Worm (Caenorhabditis elegans) whole organism, L1 larva: ENCODE measurements around the gene C14C6.6.

Experiments
- C04F5.9 ChIP-seq: sonication (generic microtip); optimal IDR thresholded peaks from 2 replicates; lab custom pipeline; 2016; ENCODE audit warnings: missing genetic modification characterization, missing compliant biosample characterization
- C34B4.2 ChIP-seq: sonication (generic microtip); optimal IDR thresholded peaks from 2 replicates; lab custom pipeline; 2017; ENCODE audit warnings: mild to moderate bottlenecking, missing genetic modification characterization, missing compliant biosample characterization
- F16B12.6 ChIP-seq: fragments of 150-350 bp; optimal IDR thresholded peaks from 2 replicates; lab custom pipeline; 2014; ENCODE audit warnings: missing biosample characterization, missing genetic modification characterization
- aha-1 ChIP-seq: fragments of 150-350 bp; optimal IDR thresholded peaks from 2 replicates; lab custom pipeline; 2014; ENCODE audit warnings: missing biosample characterization, missing genetic modification characterization
- alr-1 ChIP-seq: fragments of 200-800 bp; sonication (Bioruptor generic); optimal IDR thresholded peaks from 2 replicates; lab custom pipeline; 2018; ENCODE audit warnings: borderline replicate concordance, mild to moderate bottlenecking, missing genetic modification characterization, missing compliant biosample characterization
- ama-1 ChIP-seq: fragments of 150-350 bp; optimal IDR thresholded peaks from 2 replicates; lab custom pipeline; 2014
- ceh-63 ChIP-seq: fragments of 200-800 bp; sonication (Bioruptor generic); optimal IDR thresholded peaks from 2 replicates; lab custom pipeline; 2018; ENCODE audit warnings: mild to moderate bottlenecking, missing genetic modification characterization, missing compliant biosample characterization
- ceh-88 ChIP-seq: fragments of 200-800 bp; sonication (Bioruptor generic); IDR thresholded peaks from 2 replicates; pipeline ENCODE4 v1.3.6; 2022; ENCODE audit warnings: missing genetic modification characterization, missing compliant biosample characterization
- ceh-90 ChIP-seq: sonication (generic microtip); optimal IDR thresholded peaks from 2 replicates; lab custom pipeline; 2016; ENCODE audit warnings: missing genetic modification characterization, missing compliant biosample characterization
- ces-1 ChIP-seq: fragments of 150-350 bp; optimal IDR thresholded peaks from 2 replicates; lab custom pipeline; 2014; ENCODE audit warnings: missing biosample characterization, missing genetic modification reagents, missing genetic modification characterization
- dpl-1 ChIP-seq, 3 experiments: fragments of 150-350 bp in 2 of 3; sonication (generic microtip) in 1 of 3; optimal IDR thresholded peaks; 2 replicates each; lab custom pipeline; 2014 to 2017; ENCODE audit warnings: missing biosample characterization in 3 of 3, missing genetic modification characterization in 3 of 3, missing genetic modification reagents in 3 of 3
- dsc-1 ChIP-seq: sonication (generic microtip); optimal IDR thresholded peaks from 2 replicates; lab custom pipeline; 2016; ENCODE audit warnings: mild to moderate bottlenecking, missing genetic modification characterization, missing compliant biosample characterization
- efl-1 ChIP-seq, 4 experiments: fragments of 150-350 bp; optimal IDR thresholded peaks in 3 of 4; peaks in 1 of 4; 1 replicate in 1 of 4; 2 replicates in 3 of 4; lab custom pipeline; 2014; ENCODE audit warnings: missing biosample characterization in 2 of 4, missing genetic modification characterization in 2 of 4, missing genetic modification reagents in 2 of 4
- egl-27 ChIP-seq, 2 experiments: fragments of 150-350 bp in 1 of 2; sonication (generic microtip); optimal IDR thresholded peaks; 3 replicates each; lab custom pipeline; 2017 to 2018; ENCODE audit warnings: missing biosample characterization in 2 of 2, missing genetic modification characterization in 2 of 2, missing genetic modification reagents in 2 of 2
- elt-2 ChIP-seq: sonication (generic microtip); optimal IDR thresholded peaks from 2 replicates; lab custom pipeline; 2016; ENCODE audit warnings: missing genetic modification characterization, mild to moderate bottlenecking, inconsistent platforms, missing compliant biosample characterization, missing genetic modification reagents
- elt-3 ChIP-seq, 6 experiments: fragments of 150-350 bp in 1 of 6; sonication (generic microtip); optimal IDR thresholded peaks; 2 replicates each; lab custom pipeline; 2017 to 2018; ENCODE audit warnings: missing biosample characterization in 6 of 6, missing genetic modification characterization in 6 of 6, inconsistent platforms in 1 of 6
- fkh-10 ChIP-seq: sonication (generic microtip); optimal IDR thresholded peaks from 2 replicates; lab custom pipeline; 2017; ENCODE audit warnings: missing biosample characterization, missing genetic modification reagents, missing genetic modification characterization
- fkh-8 ChIP-seq: sonication (generic microtip); optimal IDR thresholded peaks from 2 replicates; lab custom pipeline; 2016; ENCODE audit warnings: mild to moderate bottlenecking, missing genetic modification characterization, missing compliant biosample characterization
- grh-1 ChIP-seq: fragments of 200-800 bp; sonication (Bioruptor generic); IDR thresholded peaks from 2 replicates; pipeline ENCODE4 v1.3.6; 2022; ENCODE audit warnings: missing genetic modification reagents, missing genetic modification characterization, missing compliant biosample characterization
- hlh-17 ChIP-seq: fragments of 200-800 bp; sonication (Bioruptor generic); optimal IDR thresholded peaks from 2 replicates; lab custom pipeline; 2018; ENCODE audit warnings: missing genetic modification characterization, mild to moderate bottlenecking, missing compliant biosample characterization, moderate library complexity, borderline replicate concordance
- hlh-4 ChIP-seq: sonication (generic microtip); optimal IDR thresholded peaks from 2 replicates; lab custom pipeline; 2016; ENCODE audit warnings: mild to moderate bottlenecking, missing genetic modification characterization, missing compliant biosample characterization
- hpl-2 ChIP-seq: fragments of 150-350 bp; optimal IDR thresholded peaks from 2 replicates; lab custom pipeline; 2014; ENCODE audit warnings: missing biosample characterization, missing genetic modification reagents, missing genetic modification characterization
- irx-1 ChIP-seq: sonication (generic microtip); optimal IDR thresholded peaks from 2 replicates; lab custom pipeline; 2016; ENCODE audit warnings: missing genetic modification characterization, missing compliant biosample characterization
- isw-1 ChIP-seq: fragments of 200-800 bp; sonication (Bioruptor generic); IDR thresholded peaks from 2 replicates; pipeline ENCODE4 v1.3.6; 2022; ENCODE audit warnings: missing genetic modification characterization, missing compliant biosample characterization
- jun-1 ChIP-seq: fragments of 150-350 bp; optimal IDR thresholded peaks from 2 replicates; lab custom pipeline; 2014; ENCODE audit warnings: missing biosample characterization, missing genetic modification reagents, missing genetic modification characterization
- lin-13 ChIP-seq: fragments of 150-350 bp; optimal IDR thresholded peaks from 2 replicates; lab custom pipeline; 2014; ENCODE audit warnings: missing biosample characterization, missing genetic modification reagents, missing genetic modification characterization
- lin-15B ChIP-seq: fragments of 150-350 bp; sonication (generic microtip); optimal IDR thresholded peaks from 3 replicates; lab custom pipeline; 2014; ENCODE audit warnings: missing biosample characterization, missing genetic modification characterization
- lin-39 ChIP-seq: fragments of 150-350 bp; optimal IDR thresholded peaks from 2 replicates; lab custom pipeline; 2014; ENCODE audit warnings: missing biosample characterization, missing genetic modification reagents, missing genetic modification characterization
- lsy-2 ChIP-seq, 2 experiments: fragments of 150-350 bp; optimal IDR thresholded peaks; 2 replicates each; lab custom pipeline; 2014; ENCODE audit warnings: missing biosample characterization in 2 of 2, missing genetic modification characterization in 2 of 2
- mab-9 ChIP-seq: fragments of 200-800 bp; sonication (Bioruptor generic); IDR thresholded peaks from 2 replicates; pipeline ENCODE4 v1.3.6; 2022; ENCODE audit warnings: missing genetic modification reagents, missing genetic modification characterization, missing compliant biosample characterization
- mef-2 ChIP-seq: fragments of 150-350 bp; optimal IDR thresholded peaks from 2 replicates; lab custom pipeline; 2014; ENCODE audit warnings: missing biosample characterization, missing genetic modification characterization
- nhr-11 ChIP-seq: fragments of 150-350 bp; optimal IDR thresholded peaks from 2 replicates; lab custom pipeline; 2014; ENCODE audit warnings: missing biosample characterization, missing genetic modification characterization
- nhr-12 ChIP-seq: sonication (generic microtip); optimal IDR thresholded peaks from 2 replicates; lab custom pipeline; 2017; ENCODE audit warnings: missing biosample characterization, missing genetic modification characterization
- nhr-19 ChIP-seq: fragments of 200-800 bp; sonication (Bioruptor generic); conservative IDR thresholded peaks from 2 replicates; pipeline ENCODE4 v1.3.6; 2022; ENCODE audit warnings: missing genetic modification characterization, missing compliant biosample characterization
- nhr-237 ChIP-seq: fragments of 150-350 bp; optimal IDR thresholded peaks from 2 replicates; lab custom pipeline; 2014; ENCODE audit warnings: missing biosample characterization, missing genetic modification characterization
- nhr-28 ChIP-seq: fragments of 150-350 bp; optimal IDR thresholded peaks from 2 replicates; lab custom pipeline; 2014; ENCODE audit warnings: missing biosample characterization, missing genetic modification characterization
- nhr-47 ChIP-seq: sonication (generic microtip); optimal IDR thresholded peaks from 2 replicates; lab custom pipeline; 2016; ENCODE audit warnings: mild to moderate bottlenecking, missing genetic modification characterization, moderate library complexity, missing compliant biosample characterization
- nhr-71 ChIP-seq: sonication (generic microtip); optimal IDR thresholded peaks from 2 replicates; lab custom pipeline; 2016; ENCODE audit warnings: mild to moderate bottlenecking, missing genetic modification characterization, moderate library complexity, missing compliant biosample characterization
- nhr-77 ChIP-seq: fragments of 150-350 bp; optimal IDR thresholded peaks from 2 replicates; lab custom pipeline; 2014; ENCODE audit warnings: missing biosample characterization, missing genetic modification characterization
- nhr-85 ChIP-seq: sonication (generic microtip); peaks from one replicate; lab custom pipeline; 2016; ENCODE audit warnings: missing genetic modification characterization, inconsistent platforms, missing compliant biosample characterization
- nhr-90 ChIP-seq: sonication (generic microtip); optimal IDR thresholded peaks from 2 replicates; lab custom pipeline; 2016; ENCODE audit warnings: mild to moderate bottlenecking, missing genetic modification characterization, missing compliant biosample characterization; ENCODE audit not compliant: poor library complexity
- pag-3 ChIP-seq: sonication (generic microtip); optimal IDR thresholded peaks from 2 replicates; lab custom pipeline; 2017; ENCODE audit warnings: missing genetic modification characterization, mild to moderate bottlenecking, missing compliant biosample characterization, antibody characterized with exemption, borderline replicate concordance; ENCODE audit not compliant: insufficient read depth
- pax-3 ChIP-seq: fragments of 200-800 bp; sonication (Bioruptor generic); optimal IDR thresholded peaks from 2 replicates; lab custom pipeline; 2018; ENCODE audit warnings: mild to moderate bottlenecking, missing genetic modification characterization, moderate library complexity, missing compliant biosample characterization
- rnt-1 ChIP-seq: sonication (generic microtip); optimal IDR thresholded peaks from 2 replicates; lab custom pipeline; 2016; ENCODE audit warnings: mild to moderate bottlenecking, missing genetic modification characterization, moderate library complexity, missing compliant biosample characterization
- skn-1 ChIP-seq: fragments of 150-350 bp; optimal IDR thresholded peaks from 2 replicates; lab custom pipeline; 2014; ENCODE audit warnings: missing biosample characterization, missing genetic modification characterization
- snu-23 ChIP-seq: sonication (generic microtip); optimal IDR thresholded peaks from 2 replicates; lab custom pipeline; 2016; ENCODE audit warnings: missing genetic modification characterization, missing compliant biosample characterization
- swsn-7 ChIP-seq: sonication (generic microtip); optimal IDR thresholded peaks from 2 replicates; lab custom pipeline; 2016; ENCODE audit warnings: missing genetic modification characterization, missing compliant biosample characterization
- unc-130 ChIP-seq: fragments of 150-350 bp; optimal IDR thresholded peaks from 2 replicates; lab custom pipeline; 2017; ENCODE audit warnings: missing biosample characterization, missing genetic modification characterization, inconsistent platforms
- unc-98 ChIP-seq: fragments of 200-800 bp; sonication (Bioruptor generic); IDR thresholded peaks from 2 replicates; pipeline ENCODE4 v1.3.6; 2022; ENCODE audit warnings: missing genetic modification characterization, missing compliant biosample characterization
- vab-15 ChIP-seq: sonication (generic microtip); optimal IDR thresholded peaks from 2 replicates; lab custom pipeline; 2017; ENCODE audit warnings: missing genotype, mild to moderate bottlenecking, missing genetic modification characterization, missing compliant biosample characterization
- xbp-1 ChIP-seq: sonication (generic microtip); optimal IDR thresholded peaks from 2 replicates; lab custom pipeline; 2016; ENCODE audit warnings: missing genetic modification characterization, missing compliant biosample characterization
- zip-4 ChIP-seq: fragments of 200-800 bp; sonication (Bioruptor generic); optimal IDR thresholded peaks from 2 replicates; lab custom pipeline; 2018; ENCODE audit warnings: mild to moderate bottlenecking, missing genetic modification characterization, moderate library complexity, missing compliant biosample characterization
- ztf-11 ChIP-seq, 2 experiments: sonication (generic microtip); optimal IDR thresholded peaks; 2 replicates each; lab custom pipeline; 2016 to 2017; ENCODE audit warnings: missing genetic modification characterization in 2 of 2, missing biosample characterization in 1 of 2, missing compliant biosample characterization in 1 of 2

Gene C14C6.6

ce11 chrV:532046-532445 lies 15.8 kb downstream of the C14C6.6 start, which contains the start of gene nhr-58:
Gene nhr-58, plus strand, starts transcription at chrV:532259.
- TF ChIP-seq hlh-17 (GFP tag; lab: Kevin White, UChicago) (no peak), nhr-28 (tag; lab: Kevin White, UChicago) (no peak), unc-98 (GFP tag; lab: Robert Waterston, UW) (no peak), elt-2 (tag; lab: Kevin White, UChicago) (peak; percentile 65), elt-3 (tag; optimal IDR thresholded peaks at IDR 0.05; lab: Kevin White, UChicago) (peak in 2 of 6 experiments; percentile 18 to 29), F16B12.6 (tag; lab: Kevin White, UChicago) (no peak), dpl-1 (GFP tag; optimal IDR thresholded peaks at IDR 0.05; lab: Kevin White, UChicago) (peak in 2 of 3 experiments; percentile 8 to 17), efl-1 (optimal IDR thresholded peaks at IDR 0.05; lab: Kevin White, UChicago) (peak; percentile 26 to 27), efl-1 (GFP tag; optimal IDR thresholded peaks at IDR 0.05 in 1 of 2; lab: Kevin White, UChicago) (no peak), skn-1 (tag; lab: Kevin White, UChicago) (peak; percentile 43), irx-1 (tag; lab: Kevin White, UChicago) (no peak), egl-27 (tag; optimal IDR thresholded peaks at IDR 0.05; lab: Kevin White, UChicago) (peak; percentile 70 to 83), ceh-63 (no peak), nhr-85 (peak; percentile 83), zip-4 (no peak), jun-1 (tag; lab: Kevin White, UChicago) (peak; percentile 66), mef-2 (tag; lab: Kevin White, UChicago) (no peak), swsn-7 (tag; lab: Kevin White, UChicago) (peak; percentile 3), C34B4.2 (tag; lab: Kevin White, UChicago) (no peak), nhr-11 (peak; percentile 59), rnt-1 (peak; percentile 45), hpl-2 (GFP tag; lab: Kevin White, UChicago) (no peak), xbp-1 (tag; lab: Kevin White, UChicago) (no peak), mab-9 (GFP tag; lab: Robert Waterston, UW) (no peak), unc-130 (no peak), aha-1 (no peak), nhr-90 (tag; lab: Kevin White, UChicago) (peak; percentile 27), lin-39 (tag; lab: Kevin White, UChicago) (no peak), nhr-47 (tag; lab: Kevin White, UChicago) (no peak), C04F5.9 (tag; lab: Kevin White, UChicago) (no peak), nhr-237 (no peak), ztf-11 (tag; optimal IDR thresholded peaks at IDR 0.05; lab: Kevin White, UChicago) (no peak), fkh-8 (tag; lab: Kevin White, UChicago) (peak; percentile 75), ama-1 (no peak), pag-3 (tag; lab: Kevin White, UChicago) (no peak), hlh-4 (tag; lab: Kevin White, UChicago) (no peak), vab-15 (tag; lab: Kevin White, UChicago) (no peak), lin-15B (tag; lab: Kevin White, UChicago) (no peak), ceh-90 (tag; lab: Kevin White, UChicago) (no peak), alr-1 (tag; lab: Kevin White, UChicago) (no peak), grh-1 (GFP tag; lab: Robert Waterston, UW) (no peak), fkh-10 (no peak), nhr-77 (tag; lab: Kevin White, UChicago) (peak; percentile 64), nhr-71 (peak; percentile 76), ceh-88 (GFP tag; lab: Robert Waterston, UW) (no peak), nhr-12 (tag; lab: Kevin White, UChicago) (no peak), snu-23 (GFP tag; lab: Kevin White, UChicago) (peak; percentile 72), lsy-2 (tag; optimal IDR thresholded peaks at IDR 0.05; lab: Kevin White, UChicago) (no peak), lin-13 (GFP tag; lab: Kevin White, UChicago) (no peak), isw-1 (GFP tag; lab: Robert Waterston, UW) (no peak), nhr-19 (GFP tag; lab: Robert Waterston, UW) (peak; percentile 58), dsc-1 (tag; lab: Kevin White, UChicago) (no peak), pax-3 (no peak), ces-1 (GFP tag; lab: Kevin White, UChicago) (no peak)
